Fruit fly (Drosophila melanogaster) whole organism, prepupa: ENCODE measurements around the gene Ythdc1.
A peak's percentile ranks its signal among the peaks of the same experiment; 100 is the strongest.

Experiments
- CG11902 ChIP-seq: fragments of 200-800 bp; sonication (Bioruptor generic); optimal IDR thresholded peaks from 3 replicates; lab custom pipeline; 2016; ENCODE audit warnings: missing biosample characterization, missing genetic modification characterization
- CG1621 ChIP-seq: fragments of 200-800 bp; sonication (Bioruptor generic); optimal IDR thresholded peaks from 3 replicates; lab custom pipeline; 2018; ENCODE audit warnings: missing biosample characterization, mild to moderate bottlenecking, missing genetic modification characterization
- CG16779 ChIP-seq: fragments of 200-800 bp; sonication (Bioruptor generic); optimal IDR thresholded peaks from 3 replicates; lab custom pipeline; 2017; ENCODE audit warnings: missing biosample characterization, mild to moderate bottlenecking, missing genetic modification characterization
- CG8319 ChIP-seq: fragments of 200-800 bp; sonication (Bioruptor generic); optimal IDR thresholded peaks from 3 replicates; lab custom pipeline; 2016; ENCODE audit warnings: missing biosample characterization, missing genetic modification characterization
- Smox ChIP-seq: fragments of 200-800 bp; sonication (Bioruptor generic); optimal IDR thresholded peaks from 3 replicates; lab custom pipeline; 2016; ENCODE audit warnings: missing biosample characterization, missing genetic modification characterization
- Sox102F ChIP-seq: fragments of 200-800 bp; sonication (Bioruptor generic); optimal IDR thresholded peaks from 2 replicates; lab custom pipeline; 2016; ENCODE audit warnings: missing biosample characterization, mild to moderate bottlenecking, missing genetic modification characterization
- pdm3 ChIP-seq: fragments of 200-800 bp; sonication (Bioruptor generic); optimal IDR thresholded peaks from 3 replicates; lab custom pipeline; 2016; ENCODE audit warnings: missing biosample characterization, missing genetic modification characterization
- topi ChIP-seq: fragments of 200-800 bp; sonication (Bioruptor generic); optimal IDR thresholded peaks from 3 replicates; lab custom pipeline; 2016; ENCODE audit warnings: missing biosample characterization, missing genetic modification characterization

DNA sequence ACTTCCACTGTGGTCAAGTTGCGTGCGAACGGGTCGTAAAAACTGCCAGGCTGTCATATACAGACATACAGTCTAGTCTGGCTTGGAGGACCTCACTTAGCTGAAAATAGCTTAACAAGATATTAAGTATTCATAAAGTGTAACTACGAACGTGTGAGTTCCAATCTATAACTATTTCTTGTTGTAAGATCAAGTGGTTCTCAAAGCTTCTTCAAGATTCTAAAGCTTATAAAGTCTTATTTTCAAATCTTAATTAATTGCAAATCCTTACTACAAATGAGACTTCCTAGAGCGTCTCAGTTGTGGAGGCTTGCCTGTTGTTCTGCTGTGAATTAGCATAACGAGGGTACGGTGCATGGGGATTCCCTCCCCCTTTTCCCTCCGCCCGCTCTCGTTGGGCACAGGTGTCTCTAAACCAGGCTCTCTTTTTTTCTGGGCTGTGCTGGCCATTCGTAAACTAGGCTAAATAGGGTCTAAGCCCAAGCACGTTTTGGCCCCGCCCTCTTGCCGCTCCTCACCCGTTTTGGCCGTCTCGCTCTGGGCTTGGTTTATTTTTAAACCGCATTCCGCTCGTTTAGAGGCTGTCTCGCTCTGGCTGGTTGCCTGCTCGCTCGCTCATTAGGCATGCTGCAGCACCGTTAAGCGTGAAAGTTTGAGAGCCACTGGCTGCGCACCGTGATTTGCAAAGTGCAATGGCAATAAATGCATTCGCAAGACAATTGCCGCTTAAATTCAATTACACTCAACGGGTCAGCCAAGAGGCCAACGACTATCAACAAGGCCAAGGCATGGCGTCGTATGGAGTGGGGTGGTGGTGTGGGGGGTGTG lies 35.7 kb downstream of the Ythdc1 start:
- TF ChIP-seq topi (GFP tag; lab: Kevin White, UChicago) (no peak), Sox102F (GFP tag; lab: Kevin White, UChicago) (no peak), Smox (no peak), pdm3 (GFP tag; lab: Kevin White, UChicago) (peak; percentile 29), CG1621 (tag; lab: Kevin White, UChicago) (no peak), CG16779 (tag; lab: Kevin White, UChicago) (no peak), CG11902 (GFP tag; lab: Kevin White, UChicago) (no peak), CG8319 (GFP tag; lab: Kevin White, UChicago) (no peak)
